Fruit fly (Drosophila melanogaster) whole organism, pupa: ENCODE data around the gene CG14853.

Experiments
- CG13204 ChIP-seq: fragments of 200-800 bp; sonication (Bioruptor generic); optimal IDR thresholded peaks from 2 replicates; lab custom pipeline; 2018; ENCODE audit warnings: missing biosample characterization, mild to moderate bottlenecking, missing genetic modification characterization, moderate library complexity
- CG4496 ChIP-seq: fragments of 200-800 bp; sonication (Bioruptor generic); IDR thresholded peaks from 3 replicates; pipeline ENCODE4 v1.3.6; 2022; ENCODE audit warnings: missing biosample characterization, missing genetic modification characterization
- Ets98B ChIP-seq: fragments of 200-800 bp; sonication (Bioruptor generic); IDR thresholded peaks from 2 replicates; pipeline ENCODE4 v1.3.6; 2022; ENCODE audit warnings: missing biosample characterization, missing genetic modification characterization
- fd96Ca ChIP-seq: fragments of 200-800 bp; sonication (Bioruptor generic); IDR thresholded peaks from 3 replicates; pipeline ENCODE4 v1.3.6; 2022; ENCODE audit warnings: missing biosample characterization, missing genetic modification characterization

- TF ChIP-seq CG13204 = no peak
- peak; percentile 17; the same call in 1 of the 3 replicates for TF ChIP-seq CG4496
- TF ChIP-seq Ets98B (GFP tag; lab: Robert Waterston, UW) = peak; percentile 54; the same call in 1 of the 2 replicates
- no peak for TF ChIP-seq fd96Ca (GFP tag; lab: Robert Waterston, UW)
Observed at dm6 chr3R:14568501-14569137, 40.8 kb upstream of the CG14853 start, which contains the start of gene CG8066.
